Worm (Caenorhabditis elegans) whole organism, L4 larva: Measurements from ENCODE around the gene daf-5.
"Not testable (repeated sequence)": the region's sequence is repeated elsewhere in the genome, so short reads cannot be mapped to it uniquely, and the experiment has no call there.

Experiments used
- D1046.2 ChIP-seq: fragments of 200-800 bp; sonication (Bioruptor generic); IDR thresholded peaks from 2 replicates; pipeline ENCODE4 v1.3.6; 2022; ENCODE audit warnings: missing genetic modification characterization, missing compliant biosample characterization
- F10B5.3 ChIP-seq: sonication (generic microtip); optimal IDR thresholded peaks from 2 replicates; lab custom pipeline; 2016; ENCODE audit warnings: mild to moderate bottlenecking, missing genetic modification characterization, missing compliant biosample characterization
- F26F4.8 ChIP-seq: fragments of 200-800 bp; sonication (Bioruptor generic); conservative IDR thresholded peaks from 2 replicates; pipeline ENCODE4 v1.3.6; 2022; ENCODE audit warnings: missing genetic modification characterization, missing compliant biosample characterization
- F37D6.2 ChIP-seq: sonication (generic microtip); optimal IDR thresholded peaks from 2 replicates; lab custom pipeline; 2016; ENCODE audit warnings: mild to moderate bottlenecking, missing genetic modification characterization, missing compliant biosample characterization
- F44E2.7 ChIP-seq: fragments of 200-800 bp; sonication (Bioruptor generic); IDR thresholded peaks from 2 replicates; pipeline ENCODE4 v2.1.2; 2022; ENCODE audit warnings: missing genetic modification characterization, missing compliant biosample characterization
- F49E8.2 ChIP-seq: sonication (generic microtip); optimal IDR thresholded peaks from 2 replicates; lab custom pipeline; 2016; ENCODE audit warnings: missing compliant biosample characterization, mild to moderate bottlenecking, missing genetic modification characterization, borderline replicate concordance
- T26A8.4 ChIP-seq: fragments of 200-800 bp; sonication (Bioruptor generic); IDR thresholded peaks from 2 replicates; pipeline ENCODE4 v1.3.6; 2022; ENCODE audit warnings: missing genetic modification characterization, missing compliant biosample characterization
- Y105C5A.15 ChIP-seq: fragments of 200-800 bp; sonication (Bioruptor generic); IDR thresholded peaks from 2 replicates; pipeline ENCODE4 v1.3.6; 2022; ENCODE audit warnings: missing genetic modification characterization, missing compliant biosample characterization
- Y48G9A.11 ChIP-seq: fragments of 200-800 bp; sonication (Bioruptor generic); IDR thresholded peaks from 2 replicates; pipeline ENCODE4 v1.3.6; 2022; ENCODE audit warnings: missing genetic modification reagents, missing genetic modification characterization, missing compliant biosample characterization
- Y75B8A.6 ChIP-seq: fragments of 200-800 bp; sonication (Bioruptor generic); IDR thresholded peaks from 2 replicates; pipeline ENCODE4 v1.3.6; 2022; ENCODE audit warnings: missing genetic modification reagents, missing genetic modification characterization, missing compliant biosample characterization
- ZK337.2 ChIP-seq: fragments of 200-800 bp; sonication (Bioruptor generic); IDR thresholded peaks from 2 replicates; pipeline ENCODE4 v1.3.6; 2022; ENCODE audit warnings: missing genetic modification reagents, missing genetic modification characterization, missing compliant biosample characterization
- aly-2 ChIP-seq: sonication (generic microtip); optimal IDR thresholded peaks from 2 replicates; lab custom pipeline; 2018; ENCODE audit warnings: missing biosample characterization, missing genetic modification characterization
- ceh-28 ChIP-seq: fragments of 150-350 bp; optimal IDR thresholded peaks from 2 replicates; lab custom pipeline; 2014; ENCODE audit warnings: missing biosample characterization, missing genetic modification reagents, missing genetic modification characterization
- ceh-62 ChIP-seq: sonication (generic microtip); optimal IDR thresholded peaks from 2 replicates; lab custom pipeline; 2017; ENCODE audit warnings: missing biosample characterization, missing genetic modification characterization
- ces-1 ChIP-seq: fragments of 150-350 bp; sonication (generic microtip); optimal IDR thresholded peaks from 4 replicates; lab custom pipeline; 2014; ENCODE audit warnings: missing biosample characterization, missing genetic modification reagents, missing genetic modification characterization
- ctbp-1 ChIP-seq: fragments of 200-800 bp; sonication (Bioruptor generic); IDR thresholded peaks from 2 replicates; pipeline ENCODE4 v1.3.6; 2022; ENCODE audit warnings: missing genetic modification reagents, missing genetic modification characterization, missing compliant biosample characterization
- daf-8 ChIP-seq: fragments of 200-800 bp; sonication (Bioruptor generic); IDR thresholded peaks from 2 replicates; pipeline ENCODE4 v1.3.6; 2022; ENCODE audit warnings: missing genetic modification characterization, missing compliant biosample characterization
- dmd-8 ChIP-seq: fragments of 200-800 bp; sonication (Bioruptor generic); IDR thresholded peaks from 2 replicates; pipeline ENCODE4 v1.3.6; 2022; ENCODE audit warnings: missing genetic modification characterization, missing compliant biosample characterization
- egl-43 ChIP-seq: fragments of 200-800 bp; sonication (Bioruptor generic); IDR thresholded peaks from 2 replicates; pipeline ENCODE4 v1.3.6; 2022; ENCODE audit warnings: missing genetic modification reagents, missing genetic modification characterization, missing compliant biosample characterization
- fkh-10 ChIP-seq: fragments of 150-350 bp; optimal IDR thresholded peaks from 2 replicates; lab custom pipeline; 2014; ENCODE audit warnings: missing biosample characterization, missing genetic modification reagents, missing genetic modification characterization
- fos-1 ChIP-seq: fragments of 150-350 bp; optimal IDR thresholded peaks from 2 replicates; lab custom pipeline; 2014; ENCODE audit warnings: missing biosample characterization, missing genetic modification characterization
- hlh-11 ChIP-seq: fragments of 200-800 bp; sonication (Bioruptor generic); optimal IDR thresholded peaks from 2 replicates; lab custom pipeline; 2018; ENCODE audit warnings: mild to moderate bottlenecking, missing genetic modification characterization, missing compliant biosample characterization
- jun-1 ChIP-seq: fragments of 150-350 bp; optimal IDR thresholded peaks from 2 replicates; lab custom pipeline; 2014; ENCODE audit warnings: missing biosample characterization, missing genetic modification reagents, missing genetic modification characterization
- lim-7 ChIP-seq: fragments of 200-800 bp; sonication (Bioruptor generic); IDR thresholded peaks from 2 replicates; pipeline ENCODE4 v1.3.6; 2022; ENCODE audit warnings: missing genetic modification characterization, missing compliant biosample characterization
- lin-29 ChIP-seq: fragments of 200-800 bp; sonication (Bioruptor generic); IDR thresholded peaks from 2 replicates; pipeline ENCODE4 v1.3.6; 2022; ENCODE audit warnings: missing genetic modification reagents, missing genetic modification characterization, missing compliant biosample characterization
- lin-38 ChIP-seq: fragments of 200-800 bp; sonication (Bioruptor generic); IDR thresholded peaks from 2 replicates; pipeline ENCODE4 v1.3.6; 2022; ENCODE audit warnings: missing genetic modification reagents, missing genetic modification characterization, missing compliant biosample characterization
- madf-5 ChIP-seq, 2 experiments: fragments of 200-800 bp; sonication (Bioruptor generic); IDR thresholded peaks; 2 replicates each; pipeline ENCODE4 v1.3.6; 2022; ENCODE audit warnings: missing compliant biosample characterization in 2 of 2, missing genetic modification characterization in 2 of 2
- mdt-29 ChIP-seq: fragments of 200-800 bp; sonication (Bioruptor generic); IDR thresholded peaks from 2 replicates; pipeline ENCODE4 v1.3.6; 2022; ENCODE audit warnings: missing genetic modification reagents, missing genetic modification characterization, missing compliant biosample characterization
- mxl-2 ChIP-seq: fragments of 200-800 bp; sonication (Bioruptor generic); conservative IDR thresholded peaks from 2 replicates; pipeline ENCODE4 v1.3.6; 2022; ENCODE audit warnings: missing genetic modification reagents, missing genetic modification characterization, missing compliant biosample characterization
- mxl-3 ChIP-seq: fragments of 200-800 bp; sonication (Bioruptor generic); optimal IDR thresholded peaks from 2 replicates; lab custom pipeline; 2018; ENCODE audit warnings: mild to moderate bottlenecking, missing genetic modification characterization, missing compliant biosample characterization
- nhr-41 ChIP-seq: fragments of 200-800 bp; sonication (Bioruptor generic); IDR thresholded peaks from 2 replicates; pipeline ENCODE4 v1.3.6; 2022; ENCODE audit warnings: missing genetic modification reagents, missing genetic modification characterization, missing compliant biosample characterization
- nhr-42 ChIP-seq: fragments of 200-800 bp; sonication (Bioruptor generic); IDR thresholded peaks from 2 replicates; pipeline ENCODE4 v1.3.6; 2022; ENCODE audit warnings: missing genetic modification characterization, missing compliant biosample characterization
- pha-4 ChIP-seq, 2 experiments: fragments of 150-350 bp in 1 of 2; fragments of 200-800 bp in 1 of 2; sonication (Bioruptor generic) in 1 of 2; IDR thresholded peaks in 1 of 2; optimal IDR thresholded peaks in 1 of 2; 2 replicates each; pipeline versions ENCODE4 v1.3.6 to Lab custom; 2014 to 2022; ENCODE audit warnings: missing genetic modification characterization in 2 of 2, missing genetic modification reagents in 2 of 2, missing biosample characterization in 1 of 2, missing compliant biosample characterization in 1 of 2
- php-3 ChIP-seq: fragments of 200-800 bp; sonication (Bioruptor generic); IDR thresholded peaks from 2 replicates; pipeline ENCODE4 v1.3.6; 2022; ENCODE audit warnings: missing genetic modification reagents, missing genetic modification characterization, missing compliant biosample characterization
- rbr-2 ChIP-seq: sonication (generic microtip); optimal IDR thresholded peaks from 2 replicates; lab custom pipeline; 2016; ENCODE audit warnings: missing genotype, missing genetic modification characterization, missing compliant biosample characterization
- saeg-2 ChIP-seq: fragments of 200-800 bp; sonication (Bioruptor generic); IDR thresholded peaks from 2 replicates; pipeline ENCODE4 v1.3.6; 2022; ENCODE audit warnings: missing genetic modification reagents, missing genetic modification characterization, missing compliant biosample characterization
- sdz-12 ChIP-seq: fragments of 200-800 bp; sonication (Bioruptor generic); optimal IDR thresholded peaks from 2 replicates; lab custom pipeline; 2018; ENCODE audit warnings: mild to moderate bottlenecking, missing genetic modification characterization, missing compliant biosample characterization
- set-16 ChIP-seq: fragments of 200-800 bp; sonication (Bioruptor generic); IDR thresholded peaks from 2 replicates; pipeline ENCODE4 v1.3.6; 2022; ENCODE audit warnings: missing genetic modification reagents, missing genetic modification characterization, missing compliant biosample characterization
- snpc-1.2 ChIP-seq: fragments of 200-800 bp; sonication (Bioruptor generic); IDR thresholded peaks from 2 replicates; pipeline ENCODE4 v1.3.6; 2022; ENCODE audit warnings: missing genetic modification reagents, missing genetic modification characterization, missing compliant biosample characterization
- spr-3 ChIP-seq: fragments of 200-800 bp; sonication (Bioruptor generic); optimal IDR thresholded peaks from 2 replicates; lab custom pipeline; 2018; ENCODE audit warnings: mild to moderate bottlenecking, missing genetic modification characterization, missing compliant biosample characterization
- tra-1 ChIP-seq: fragments of 200-800 bp; sonication (Bioruptor generic); IDR thresholded peaks from 2 replicates; pipeline ENCODE4 v1.3.6; 2022; ENCODE audit warnings: missing genetic modification reagents, missing genetic modification characterization, missing compliant biosample characterization
- vab-7 ChIP-seq: fragments of 200-800 bp; sonication (Bioruptor generic); IDR thresholded peaks from 2 replicates; pipeline ENCODE4 v1.3.6; 2022; ENCODE audit warnings: missing genetic modification reagents, missing genetic modification characterization, missing compliant biosample characterization
- zip-11 ChIP-seq: fragments of 200-800 bp; sonication (Bioruptor generic); IDR thresholded peaks from 2 replicates; pipeline ENCODE4 v1.3.6; 2022; ENCODE audit warnings: missing genetic modification characterization, missing compliant biosample characterization
- ztf-11 ChIP-seq: fragments of 150-350 bp; optimal IDR thresholded peaks from 2 replicates; lab custom pipeline; 2014; ENCODE audit warnings: missing biosample characterization, missing genetic modification characterization

Gene daf-5

DNA sequence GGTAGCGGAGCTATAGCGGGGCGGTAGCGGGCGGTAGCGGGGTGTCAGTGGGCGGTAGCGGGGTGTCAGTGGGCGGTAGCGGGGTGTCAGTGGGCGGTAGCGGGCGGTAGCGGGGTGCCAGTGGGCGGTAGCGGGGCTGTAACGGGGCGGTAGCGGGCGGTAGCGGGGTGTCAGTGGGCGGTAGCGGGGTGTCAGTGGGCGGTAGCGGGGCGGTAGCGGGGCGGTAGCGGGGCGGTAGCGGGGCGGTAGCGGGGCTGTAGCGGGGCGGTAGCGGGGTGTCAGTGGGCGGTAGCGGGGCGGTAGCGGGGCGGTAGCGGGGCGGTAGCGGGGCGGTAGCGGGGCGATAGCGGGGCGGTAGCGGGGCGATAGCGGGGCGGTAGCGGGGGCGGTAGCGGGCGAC lies 32.5 kb downstream of the daf-5 start:
- TF ChIP-seq F44E2.7 (GFP tag; lab: Robert Waterston, UW), result 0 out of 2 replicates have a peak, but pooled peaks have one; percentile 60
- 0 out of 2 replicates have a peak, but pooled peaks have one; percentile 40 for TF ChIP-seq saeg-2 (GFP tag; lab: Robert Waterston, UW)
- TF ChIP-seq madf-5 (GFP tag; IDR thresholded peaks at IDR 0.05; lab: Robert Waterston, UW), result 0 out of 4 replicates have a peak, but pooled peaks of 1 of the 2 experiments have one; percentile 16
- 0 out of 2 replicates have a peak, but pooled peaks have one; percentile 40 for TF ChIP-seq mxl-2 (GFP tag; lab: Robert Waterston, UW)
- TF ChIP-seq F26F4.8 (GFP tag; lab: Robert Waterston, UW), result peak; percentile 40; the same call in 1 of the 2 replicates
- peak; percentile 82 for TF ChIP-seq egl-43
- TF ChIP-seq lin-29 (GFP tag; lab: Robert Waterston, UW), result peak; percentile 38; the same call in 1 of the 2 replicates
- TF ChIP-seq spr-3, result peak; percentile 2
- peak; percentile 69 for TF ChIP-seq nhr-42
- TF ChIP-seq pha-4 (GFP tag; IDR thresholded peaks at IDR 0.05; lab: Robert Waterston, UW), result peak; percentile 85; the same call in 1 of the 2 replicates
- TF ChIP-seq pha-4 (tag; optimal IDR thresholded peaks at IDR 0.05; lab: Kevin White, UChicago), result not testable (repeated sequence)
- peak; percentile 56; the same call in 1 of the 2 replicates for TF ChIP-seq vab-7 (GFP tag; lab: Robert Waterston, UW)
- 0 out of 2 replicates have a peak, but pooled peaks have one; percentile 43 for TF ChIP-seq daf-8 (GFP tag; lab: Robert Waterston, UW)
- peak; percentile 45; the same call in 1 of the 2 replicates for TF ChIP-seq ctbp-1 (GFP tag; lab: Robert Waterston, UW)
- 0 out of 2 replicates have a peak, but pooled peaks have one; percentile 18 for TF ChIP-seq Y75B8A.6 (GFP tag; lab: Robert Waterston, UW)
- TF ChIP-seq zip-11 (GFP tag; lab: Robert Waterston, UW), result 0 out of 2 replicates have a peak, but pooled peaks have one; percentile 20
- TF ChIP-seq snpc-1.2 (GFP tag; lab: Robert Waterston, UW), result 0 out of 2 replicates have a peak, but pooled peaks have one; percentile 57
- TF ChIP-seq Y48G9A.11, result peak; percentile 40; the same call in 1 of the 2 replicates
- peak; percentile 100 for TF ChIP-seq set-16 (GFP tag; lab: Robert Waterston, UW)
- peak; percentile 76; the same call in 1 of the 2 replicates for TF ChIP-seq dmd-8 (GFP tag; lab: Robert Waterston, UW)
- TF ChIP-seq php-3, result peak; percentile 63; the same call in 1 of the 2 replicates
- TF ChIP-seq lim-7 (GFP tag; lab: Robert Waterston, UW), result peak; percentile 36; the same call in 1 of the 2 replicates
- peak; percentile 81; the same call in 1 of the 2 replicates for TF ChIP-seq D1046.2
- TF ChIP-seq Y105C5A.15 (GFP tag; lab: Robert Waterston, UW), result peak; percentile 44; the same call in 1 of the 2 replicates
- peak; percentile 33; the same call in 1 of the 2 replicates for TF ChIP-seq nhr-41 (GFP tag; lab: Robert Waterston, UW)
- TF ChIP-seq T26A8.4 (GFP tag; lab: Robert Waterston, UW), result peak; percentile 56; the same call in 1 of the 2 replicates

DNA sequence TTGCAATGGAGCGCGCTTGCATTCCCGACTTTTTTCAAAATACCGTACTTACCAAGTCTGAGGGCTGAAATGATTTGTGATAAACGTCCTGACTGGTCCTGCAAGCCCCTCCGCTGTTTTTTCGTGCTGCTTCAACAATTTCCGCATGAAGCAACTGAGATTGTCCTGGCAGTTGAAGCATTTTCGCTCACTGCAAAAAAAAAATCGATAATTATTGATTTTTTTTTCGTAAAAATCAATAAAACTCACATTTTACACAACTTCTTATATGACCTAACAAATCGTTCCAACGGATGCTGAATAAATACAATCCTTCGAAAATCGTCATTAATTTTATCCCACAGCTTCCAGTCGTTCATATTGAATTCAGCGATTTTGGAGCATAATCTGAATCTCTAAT lies 33.2 kb downstream of the daf-5 start:
- TF ChIP-seq saeg-2 (GFP tag; lab: Robert Waterston, UW), result no peak
- TF ChIP-seq ceh-28 (tag; lab: Kevin White, UChicago), result peak; percentile 88

DNA sequence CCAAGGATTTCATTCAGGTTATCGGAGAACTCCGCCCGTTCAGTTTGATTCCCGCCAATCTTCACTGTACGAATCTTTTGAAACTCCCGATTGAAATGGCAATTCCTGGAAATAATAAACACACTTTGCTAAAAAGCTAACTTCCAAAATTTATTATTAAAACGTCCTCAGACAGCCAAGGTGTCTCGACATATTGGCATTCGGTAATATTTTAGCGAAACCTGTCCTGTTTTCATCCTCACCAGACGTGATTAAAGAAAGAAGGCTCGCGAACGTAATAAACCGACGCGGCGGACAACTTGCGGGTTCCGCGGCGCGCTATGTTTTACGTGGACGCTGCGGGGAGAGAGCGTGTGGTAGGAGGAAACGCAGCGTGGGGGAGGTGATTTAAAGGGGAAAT lies 33.9 kb downstream of the daf-5 start:
- TF ChIP-seq egl-43, result peak; percentile 81; the same call in 1 of the 2 replicates
- peak; percentile 80 for TF ChIP-seq F10B5.3 (tag; lab: Kevin White, UChicago)
- no peak for TF ChIP-seq ztf-11 (tag; lab: Kevin White, UChicago)
- peak; percentile 84 for TF ChIP-seq hlh-11 (tag; lab: Kevin White, UChicago)
- TF ChIP-seq F49E8.2 (tag; lab: Kevin White, UChicago), result peak; percentile 94
- no peak for TF ChIP-seq Y105C5A.15 (GFP tag; lab: Robert Waterston, UW)
- no peak for TF ChIP-seq ZK337.2 (GFP tag; lab: Robert Waterston, UW)
- TF ChIP-seq D1046.2, result no peak; the same call in 1 of the 2 replicates
- TF ChIP-seq mxl-3 (GFP tag; lab: Kevin White, UChicago), result peak; percentile 66
- peak; percentile 44; the same call in 1 of the 2 replicates for TF ChIP-seq vab-7 (GFP tag; lab: Robert Waterston, UW)
- TF ChIP-seq F26F4.8 (GFP tag; lab: Robert Waterston, UW), result no peak
- no peak for TF ChIP-seq lin-29 (GFP tag; lab: Robert Waterston, UW)
- TF ChIP-seq rbr-2, result peak; percentile 66
- peak; percentile 49 for TF ChIP-seq sdz-12 (GFP tag; lab: Kevin White, UChicago)
- no peak for TF ChIP-seq ces-1 (GFP tag; lab: Kevin White, UChicago)
- TF ChIP-seq fos-1 (tag; lab: Kevin White, UChicago), result no peak
- peak; percentile 84 for TF ChIP-seq lin-38 (GFP tag; lab: Robert Waterston, UW)
- peak; percentile 7 for TF ChIP-seq F37D6.2 (tag; lab: Kevin White, UChicago)
- no peak for TF ChIP-seq ceh-62 (tag; lab: Kevin White, UChicago)
- TF ChIP-seq fkh-10 (GFP tag; lab: Kevin White, UChicago), result no peak
- TF ChIP-seq T26A8.4 (GFP tag; lab: Robert Waterston, UW), result peak; percentile 87
- peak; percentile 8; the same call in 1 of the 2 replicates for TF ChIP-seq tra-1 (GFP tag; lab: Robert Waterston, UW)
- peak; percentile 79; the same call in 1 of the 2 replicates for TF ChIP-seq mdt-29 (GFP tag; lab: Robert Waterston, UW)
- TF ChIP-seq jun-1, result peak; percentile 70
- TF ChIP-seq aly-2 (tag; lab: Kevin White, UChicago), result no peak
